Fruit fly (Drosophila melanogaster): Measurements from ENCODE around the gene Gbeta5.

Gbeta5 gene

dm6 chrX:8126149-8126548 lies 25.9 kb downstream of the Gbeta5 start (continued):
- TF ChIP-seq bsh (GFP tag; optimal IDR thresholded peaks at IDR 0.05), result peak in 1 of 2 experiments; percentile 88
- TF ChIP-seq H15 (GFP tag; IDR thresholded peaks at IDR 0.05), result peak; percentile 72
- TF ChIP-seq slbo (GFP tag; IDR thresholded peaks at IDR 0.05), result no peak
- TF ChIP-seq oc (tag; optimal IDR thresholded peaks at IDR 0.05), result peak; percentile 74
- no peak for TF ChIP-seq CG6854 (GFP tag; optimal IDR thresholded peaks at IDR 0.05)
- TF ChIP-seq CG31388 (GFP tag; optimal IDR thresholded peaks at IDR 0.05), result no peak
- TF ChIP-seq Med (GFP tag), result peak; percentile 84
- no peak for TF ChIP-seq CG1832 (GFP tag; optimal IDR thresholded peaks at IDR 0.05)
- peak; percentile 57 for TF ChIP-seq CG10267 (tag; optimal IDR thresholded peaks at IDR 0.05)
- peak; percentile 55; the same call in 1 of the 2 replicates for TF ChIP-seq chm (GFP tag; IDR thresholded peaks at IDR 0.05)
- TF ChIP-seq CG12236 (GFP tag; optimal IDR thresholded peaks at IDR 0.05), result peak; percentile 25
- TF ChIP-seq CG18599 (GFP tag; optimal IDR thresholded peaks at IDR 0.05), result no peak
- peak; percentile 50 for TF ChIP-seq CG30431 (GFP tag; optimal IDR thresholded peaks at IDR 0.05)
- TF ChIP-seq Nf-YB (GFP tag; optimal IDR thresholded peaks at IDR 0.05), result no peak
- TF ChIP-seq vvl (GFP tag; IDR thresholded peaks at IDR 0.05), result peak; percentile 72
- no peak for TF ChIP-seq HLH54F (GFP tag; optimal IDR thresholded peaks at IDR 0.05)
- TF ChIP-seq NC2β (GFP tag; optimal IDR thresholded peaks at IDR 0.05), result peak; percentile 46
- peak; percentile 56 for TF ChIP-seq Hsf (GFP tag; optimal IDR thresholded peaks at IDR 0.05)
- TF ChIP-seq CG13624 (GFP tag; optimal IDR thresholded peaks at IDR 0.05), result no peak
- TF ChIP-seq ems (GFP tag; optimal IDR thresholded peaks at IDR 0.05), result peak; percentile 33
- TF ChIP-seq hbn (GFP tag; IDR thresholded peaks at IDR 0.05; ENCODE audit: partially characterized antibody), result no peak
- TF ChIP-seq CG2199 (GFP tag; IDR thresholded peaks at IDR 0.05), result no peak
- no peak for TF ChIP-seq Dref (GFP tag; IDR thresholded peaks at IDR 0.05)
- no peak for TF ChIP-seq Hr78 (GFP tag; optimal IDR thresholded peaks at IDR 0.05)
- no peak for TF ChIP-seq Bdp1 (GFP tag; optimal IDR thresholded peaks at IDR 0.05)
- TF ChIP-seq sens-2 (GFP tag; IDR thresholded peaks at IDR 0.05), result peak; percentile 57
- peak; percentile 9 for TF ChIP-seq CG9609 (GFP tag; optimal IDR thresholded peaks at IDR 0.05)
- TF ChIP-seq CG11695 (GFP tag; IDR thresholded peaks at IDR 0.05), result no peak
- TF ChIP-seq stc (GFP tag; IDR thresholded peaks at IDR 0.05), result peak; percentile 63; the same call in 1 of the 2 replicates
- TF ChIP-seq Fer2 (tag; optimal IDR thresholded peaks at IDR 0.05), result no peak
- TF ChIP-seq gt (GFP tag; IDR thresholded peaks at IDR 0.05), result 0 out of 2 replicates have a peak, but pooled peaks have one; percentile 54
- no peak for TF ChIP-seq CG15479 (GFP tag; optimal IDR thresholded peaks at IDR 0.05)
- peak; percentile 8 for TF ChIP-seq CG6654 (GFP tag; optimal IDR thresholded peaks at IDR 0.05)
- no peak for TF ChIP-seq toy (GFP tag; IDR thresholded peaks at IDR 0.05)
- TF ChIP-seq CG10321 (GFP tag; IDR thresholded peaks at IDR 0.05), result no peak
- TF ChIP-seq CG18011 (GFP tag; optimal IDR thresholded peaks at IDR 0.05), result no peak
- peak; percentile 65 for TF ChIP-seq CG31441 (GFP tag; IDR thresholded peaks at IDR 0.05)
- no peak for TF ChIP-seq lbe (GFP tag; optimal IDR thresholded peaks at IDR 0.05)
- peak; percentile 35; the same call in 1 of the 2 replicates for TF ChIP-seq CG4404 (GFP tag; IDR thresholded peaks at IDR 0.05)
- peak; percentile 6 for TF ChIP-seq grn (GFP tag; optimal IDR thresholded peaks at IDR 0.05)
- peak; percentile 46 for TF ChIP-seq nerfin-1 (tag; optimal IDR thresholded peaks at IDR 0.05)
- TF ChIP-seq CG16863 (GFP tag; optimal IDR thresholded peaks at IDR 0.05), result peak; percentile 55
- TF ChIP-seq D (optimal IDR thresholded peaks at IDR 0.05), result no peak
- peak; percentile 63 for TF ChIP-seq D (GFP tag; optimal IDR thresholded peaks at IDR 0.05)
- peak; percentile 52; the same call in 2 of the 3 replicates for TF ChIP-seq croc (GFP tag; conservative IDR thresholded peaks at IDR 0.05)
- no peak for TF ChIP-seq CG16815 (GFP tag; optimal IDR thresholded peaks at IDR 0.05)
- 0 out of 2 replicates have a peak, but pooled peaks have one; percentile 26 for TF ChIP-seq CG1024 (GFP tag; IDR thresholded peaks at IDR 0.05)
- TF ChIP-seq CG14014 (GFP tag; IDR thresholded peaks at IDR 0.05), result no peak
- TF ChIP-seq CG15514 (GFP tag; optimal IDR thresholded peaks at IDR 0.05), result no peak
- no peak for TF ChIP-seq CG33213 (GFP tag; optimal IDR thresholded peaks at IDR 0.05)
- TF ChIP-seq dan (GFP tag; IDR thresholded peaks at IDR 0.05), result no peak
- TF ChIP-seq CG4854 (GFP tag; optimal IDR thresholded peaks at IDR 0.05), result no peak

Data from whole organism, embryonic.